Fruit fly (Drosophila melanogaster): ENCODE data around the gene REPTOR-BP.

dm6 chr2L:10263343-10263744 is 581 bp upstream of the REPTOR-BP start, which contains the start of gene Rsf1:
- no peak for TF ChIP-seq CG8319 (GFP tag; optimal IDR thresholded peaks at IDR 0.05)
- TF ChIP-seq vri (GFP tag; optimal IDR thresholded peaks at IDR 0.05), result no peak
- TF ChIP-seq CG8119 (GFP tag; IDR thresholded peaks at IDR 0.05), result no peak
- TF ChIP-seq pdm3 (GFP tag; optimal IDR thresholded peaks at IDR 0.05), result no peak
- no peak for TF ChIP-seq CG10631 (GFP tag; optimal IDR thresholded peaks at IDR 0.05)
